Fruit fly (Drosophila melanogaster) whole organism, embryonic: ENCODE measurements around the gene Cp16.

Experiments used
- Aef1 ChIP-seq: fragments of 200-800 bp; sonication (Bioruptor generic); IDR thresholded peaks from 3 replicates; pipeline ENCODE4 v1.3.6; 2022; ENCODE audit warnings: missing biosample characterization, missing genetic modification characterization
- CG12391 ChIP-seq: fragments of 200-800 bp; sonication (Bioruptor generic); optimal IDR thresholded peaks from 3 replicates; lab custom pipeline; 2018; ENCODE audit warnings: missing biosample characterization, mild to moderate bottlenecking, missing genetic modification characterization, moderate library complexity
- CG17612 ChIP-seq: fragments of 200-800 bp; sonication (Bioruptor generic); IDR thresholded peaks from 2 replicates; pipeline ENCODE4 v1.3.6; 2022; ENCODE audit warnings: missing biosample characterization, missing genetic modification characterization
- CG2875 ChIP-seq: fragments of 200-800 bp; sonication (Bioruptor generic); optimal IDR thresholded peaks from 2 replicates; lab custom pipeline; 2017; ENCODE audit warnings: missing biosample characterization, mild to moderate bottlenecking, missing genetic modification characterization, missing genetic modification reagents
- CG8944 ChIP-seq: fragments of 200-800 bp; sonication (Bioruptor generic); optimal IDR thresholded peaks from 3 replicates; lab custom pipeline; 2016; ENCODE audit warnings: missing biosample characterization, missing genetic modification characterization
- CHES-1-like ChIP-seq: fragments of 200-800 bp; sonication (Bioruptor generic); optimal IDR thresholded peaks from 2 replicates; lab custom pipeline; 2016; ENCODE audit warnings: missing biosample characterization, missing genetic modification characterization
- Hsf ChIP-seq: fragments of 200-800 bp; sonication (Bioruptor generic); optimal IDR thresholded peaks from 3 replicates; lab custom pipeline; 2016; ENCODE audit warnings: missing biosample characterization, missing genetic modification characterization
- Nf-YB ChIP-seq: fragments of 200-800 bp; sonication (Bioruptor generic); optimal IDR thresholded peaks from 3 replicates; lab custom pipeline; 2019; ENCODE audit warnings: missing biosample characterization, mild to moderate bottlenecking, missing genetic modification characterization, moderate library complexity
- cad ChIP-seq: fragments of >200 bp; optimal IDR thresholded peaks from 2 replicates; lab custom pipeline; 2017; ENCODE audit warnings: missing biosample characterization, missing genetic modification characterization
- chn ChIP-seq: fragments of 200-800 bp; sonication (Bioruptor generic); optimal IDR thresholded peaks from 2 replicates; lab custom pipeline; 2016; ENCODE audit warnings: missing biosample characterization, missing genetic modification characterization
- da ChIP-seq: fragments of 200-800 bp; sonication (Bioruptor generic); optimal IDR thresholded peaks from 2 replicates; lab custom pipeline; 2016; ENCODE audit warnings: missing biosample characterization, missing genetic modification characterization
- pan ChIP-seq, 4 experiments: fragments of >200 bp in 3 of 4; fragments of 200-800 bp in 1 of 4; sonication (Bioruptor generic) in 1 of 4; optimal IDR thresholded peaks in 3 of 4; IDR thresholded peaks in 1 of 4; 2 replicates each; pipeline versions ENCODE4 v1.3.6 to Lab custom; 2017 to 2022; ENCODE audit warnings: missing biosample characterization in 2 of 4, missing genetic modification characterization in 2 of 4, mixed read lengths in 1 of 4
- prd ChIP-seq, 3 experiments: fragments of >200 bp in 2 of 3; fragments of 200-800 bp in 1 of 3; sonication (Bioruptor generic) in 1 of 3; optimal IDR thresholded peaks in 2 of 3; IDR thresholded peaks in 1 of 3; 2 replicates in 2 of 3; 3 replicates in 1 of 3; pipeline versions ENCODE4 v1.3.6 to Lab custom; 2017 to 2022; ENCODE audit warnings: missing biosample characterization in 1 of 3, missing genetic modification characterization in 1 of 3
- ranshi ChIP-seq: fragments of 200-800 bp; sonication (Bioruptor generic); IDR thresholded peaks from 2 replicates; pipeline ENCODE4 v1.3.6; 2022; ENCODE audit warnings: missing biosample characterization, missing genetic modification characterization

DNA sequence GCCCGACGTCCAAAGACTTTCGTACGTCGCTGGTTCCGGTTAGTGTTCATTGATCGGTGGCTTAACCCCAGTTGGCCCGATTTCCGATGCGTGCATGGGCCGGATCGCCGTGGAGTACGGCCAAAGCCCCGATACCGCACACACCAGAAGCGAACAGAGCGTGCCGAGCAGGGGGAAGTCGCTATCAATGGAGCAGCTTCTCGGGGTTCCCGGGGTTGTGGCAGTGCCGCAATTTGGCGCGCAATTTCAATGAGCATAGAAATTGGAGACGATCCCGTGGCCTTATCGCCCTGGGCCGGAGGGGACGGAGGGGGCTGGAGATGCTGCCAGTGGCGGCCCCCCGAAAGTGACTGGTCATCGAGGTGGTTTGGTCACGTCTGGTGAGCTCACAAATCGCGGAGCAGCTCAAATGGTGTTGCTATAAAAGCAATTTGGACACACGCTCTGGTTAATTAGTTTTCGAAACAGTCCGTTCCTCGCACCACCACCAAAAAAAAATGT, at the start of gene Cp16:
- no peak for TF ChIP-seq Aef1 (GFP tag; lab: Robert Waterston, UW)
- TF ChIP-seq ranshi (GFP tag; lab: Robert Waterston, UW), result no peak
- TF ChIP-seq Hsf (GFP tag; lab: Kevin White, UChicago), result no peak
- TF ChIP-seq cad (GFP tag; lab: Kevin White, UChicago), result no peak
- no peak for TF ChIP-seq pan (optimal IDR thresholded peaks at IDR 0.05; lab: Kevin White, UChicago)
- no peak for TF ChIP-seq pan (GFP tag; optimal IDR thresholded peaks at IDR 0.05 in 1 of 2, IDR thresholded peaks at IDR 0.05 in 1 of 2)
- TF ChIP-seq CG17612 (GFP tag; lab: Robert Waterston, UW), result no peak
- no peak for TF ChIP-seq prd (optimal IDR thresholded peaks at IDR 0.05; lab: Kevin White, UChicago)
- TF ChIP-seq prd (GFP tag; IDR thresholded peaks at IDR 0.05; lab: Robert Waterston, UW), result no peak
- TF ChIP-seq Nf-YB (GFP tag; lab: Kevin White, UChicago), result no peak
- no peak for TF ChIP-seq chn (GFP tag; lab: Kevin White, UChicago)
- no peak for TF ChIP-seq CHES-1-like (GFP tag; lab: Kevin White, UChicago)
- no peak for TF ChIP-seq CG2875 (GFP tag; lab: Kevin White, UChicago)
- no peak for TF ChIP-seq CG12391 (tag; lab: Kevin White, UChicago)
- no peak for TF ChIP-seq da
- no peak for TF ChIP-seq CG8944 (GFP tag; lab: Kevin White, UChicago)
